Worm (Caenorhabditis elegans) whole organism, midembryonic: ENCODE results near the gene hlh-11.

Experiments used
- T22C8.4 ChIP-seq: fragments of 200-800 bp; sonication (Bioruptor generic); IDR thresholded peaks from 2 replicates; pipeline ENCODE4 v1.3.6; 2022; ENCODE audit warnings: missing genetic modification characterization, missing compliant biosample characterization
- cog-1 ChIP-seq: sonication (generic microtip); optimal IDR thresholded peaks from 2 replicates; lab custom pipeline; 2016; ENCODE audit warnings: missing genetic modification characterization, missing compliant biosample characterization
- flt-1 ChIP-seq: fragments of 200-800 bp; sonication (Bioruptor generic); IDR thresholded peaks from 2 replicates; pipeline ENCODE4 v1.3.6; 2022; ENCODE audit warnings: missing genetic modification characterization, missing compliant biosample characterization
- klf-2 ChIP-seq: fragments of 200-800 bp; sonication (Bioruptor generic); conservative IDR thresholded peaks from 2 replicates; pipeline ENCODE4 v1.3.6; 2022; ENCODE audit warnings: missing genetic modification reagents, missing genetic modification characterization, missing compliant biosample characterization
- med-1 ChIP-seq: sonication (generic microtip); optimal IDR thresholded peaks from 2 replicates; lab custom pipeline; 2017; ENCODE audit warnings: missing genetic modification characterization, mild to moderate bottlenecking, missing compliant biosample characterization, antibody characterized with exemption, missing genetic modification reagents; ENCODE audit not compliant: insufficient read depth
- ref-1 ChIP-seq: fragments of 200-800 bp; sonication (Bioruptor generic); conservative IDR thresholded peaks from 2 replicates; pipeline ENCODE4 v1.3.6; 2022; ENCODE audit warnings: missing genetic modification reagents, missing genetic modification characterization, missing compliant biosample characterization
- tab-1 ChIP-seq: fragments of 200-800 bp; sonication (Bioruptor generic); IDR thresholded peaks from 2 replicates; pipeline ENCODE4 v1.3.6; 2022; ENCODE audit warnings: missing genetic modification characterization, missing compliant biosample characterization
- ztf-23 ChIP-seq: fragments of 200-800 bp; sonication (Bioruptor generic); IDR thresholded peaks from 2 replicates; pipeline ENCODE4 v1.3.6; 2022; ENCODE audit warnings: missing genetic modification reagents, missing genetic modification characterization, missing compliant biosample characterization
- ztf-29 ChIP-seq: fragments of 200-800 bp; sonication (Bioruptor generic); IDR thresholded peaks from 2 replicates; pipeline ENCODE4 v1.3.6; 2022; ENCODE audit warnings: missing genetic modification reagents, missing genetic modification characterization, missing compliant biosample characterization

Gene hlh-11

ce11 chrIII:9637016-9637415 is 17.5 kb downstream of the hlh-11 start, which contains the start of gene gei-13:
TSS of gene gei-13 (minus strand) at chrIII:9637116.
- no peak for TF ChIP-seq tab-1 (GFP tag; lab: Robert Waterston, UW)
- no peak for TF ChIP-seq ztf-23 (GFP tag; lab: Robert Waterston, UW)
- TF ChIP-seq T22C8.4 (GFP tag; lab: Robert Waterston, UW): no peak
- TF ChIP-seq cog-1: no peak

ce11 chrIII:9638159-9638754 is 18.7 kb downstream of the hlh-11 start:
- TF ChIP-seq ztf-23 (GFP tag; lab: Robert Waterston, UW) (no peak), med-1 (GFP tag; lab: Kevin White, UChicago) (no peak), flt-1 (no peak), T22C8.4 (GFP tag; lab: Robert Waterston, UW) (no peak), ref-1 (GFP tag; lab: Robert Waterston, UW) (no peak), cog-1 (no peak), klf-2 (no peak), ztf-29 (GFP tag; lab: Robert Waterston, UW) (no peak), tab-1 (GFP tag; lab: Robert Waterston, UW) (no peak)

DNA sequence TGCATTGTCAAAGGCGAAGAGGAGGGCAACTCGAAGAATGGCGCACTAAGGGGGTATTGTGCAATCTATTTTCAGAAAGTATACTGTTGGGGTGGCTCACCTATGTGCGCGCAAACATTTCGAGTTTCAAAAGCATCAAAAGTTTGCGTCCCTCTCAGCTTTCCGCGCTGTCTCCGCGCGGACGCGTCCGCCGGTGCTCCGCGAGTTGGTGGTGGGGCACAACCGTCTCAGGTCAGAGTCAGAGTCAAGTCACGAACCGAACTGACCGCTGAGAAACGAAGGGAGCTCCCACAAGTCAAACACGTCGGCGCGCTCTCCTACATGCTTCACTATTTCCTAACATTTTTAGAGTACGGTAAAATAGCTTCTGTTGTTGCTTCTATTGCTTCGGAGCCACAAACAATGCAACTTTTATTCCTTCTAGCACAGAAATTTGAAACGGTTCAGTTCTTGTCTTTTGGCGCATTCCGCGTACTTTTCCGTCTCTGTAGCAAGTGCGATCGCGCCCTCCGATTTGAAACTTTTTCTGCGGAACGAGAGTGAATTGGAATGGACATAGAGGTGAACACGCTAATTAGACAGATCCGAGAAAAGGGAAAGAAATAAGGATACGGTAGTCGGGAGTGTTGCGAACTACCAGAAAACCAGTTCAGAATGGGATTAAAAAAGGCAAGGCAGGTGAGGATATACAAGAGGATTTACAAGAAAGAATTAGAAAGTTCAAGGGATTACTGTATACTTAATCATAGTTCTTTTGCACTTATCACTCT is 20.0 kb downstream of the hlh-11 start:
- TF ChIP-seq tab-1 (GFP tag; lab: Robert Waterston, UW): no peak
- no peak for TF ChIP-seq flt-1
- TF ChIP-seq med-1 (GFP tag; lab: Kevin White, UChicago): no peak
- TF ChIP-seq ztf-29 (GFP tag; lab: Robert Waterston, UW): no peak
- TF ChIP-seq cog-1: no peak
- TF ChIP-seq ref-1 (GFP tag; lab: Robert Waterston, UW): no peak
- no peak for TF ChIP-seq klf-2
- no peak for TF ChIP-seq T22C8.4 (GFP tag; lab: Robert Waterston, UW)
- no peak for TF ChIP-seq ztf-23 (GFP tag; lab: Robert Waterston, UW)

DNA sequence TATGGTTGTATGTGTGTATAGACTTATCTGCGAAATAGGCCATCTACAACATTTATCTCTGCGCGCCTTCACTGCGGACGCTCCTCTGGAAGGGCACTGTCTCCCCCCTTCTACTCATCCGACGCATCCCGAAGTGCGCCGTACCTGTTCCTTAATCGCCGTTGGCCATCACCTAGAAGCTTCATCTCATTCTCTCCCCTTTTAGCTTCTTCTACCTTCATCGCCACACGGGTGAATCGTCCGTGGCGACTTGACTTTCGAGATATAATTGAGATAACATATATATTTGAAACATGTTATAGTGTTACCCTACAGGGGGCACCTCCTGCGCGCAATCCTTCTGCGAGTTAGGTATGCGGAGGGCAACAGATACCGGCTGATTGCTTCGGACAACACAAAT is 22.6 kb downstream of the hlh-11 start:
- TF ChIP-seq tab-1 (GFP tag; lab: Robert Waterston, UW): no peak
- no peak for TF ChIP-seq klf-2
- TF ChIP-seq ztf-23 (GFP tag; lab: Robert Waterston, UW): no peak
- no peak for TF ChIP-seq ref-1 (GFP tag; lab: Robert Waterston, UW)
- TF ChIP-seq med-1 (GFP tag; lab: Kevin White, UChicago): no peak

- TF ChIP-seq cog-1 (no peak), ztf-29 (GFP tag; lab: Robert Waterston, UW) (no peak), ztf-23 (GFP tag; lab: Robert Waterston, UW) (no peak), klf-2 (no peak), med-1 (GFP tag; lab: Kevin White, UChicago) (no peak), flt-1 (no peak), ref-1 (GFP tag; lab: Robert Waterston, UW) (no peak), T22C8.4 (GFP tag; lab: Robert Waterston, UW) (no peak), tab-1 (GFP tag; lab: Robert Waterston, UW) (no peak)
Measured at ce11 chrIII:9645099-9645498, 25.6 kb downstream of the hlh-11 start.

DNA sequence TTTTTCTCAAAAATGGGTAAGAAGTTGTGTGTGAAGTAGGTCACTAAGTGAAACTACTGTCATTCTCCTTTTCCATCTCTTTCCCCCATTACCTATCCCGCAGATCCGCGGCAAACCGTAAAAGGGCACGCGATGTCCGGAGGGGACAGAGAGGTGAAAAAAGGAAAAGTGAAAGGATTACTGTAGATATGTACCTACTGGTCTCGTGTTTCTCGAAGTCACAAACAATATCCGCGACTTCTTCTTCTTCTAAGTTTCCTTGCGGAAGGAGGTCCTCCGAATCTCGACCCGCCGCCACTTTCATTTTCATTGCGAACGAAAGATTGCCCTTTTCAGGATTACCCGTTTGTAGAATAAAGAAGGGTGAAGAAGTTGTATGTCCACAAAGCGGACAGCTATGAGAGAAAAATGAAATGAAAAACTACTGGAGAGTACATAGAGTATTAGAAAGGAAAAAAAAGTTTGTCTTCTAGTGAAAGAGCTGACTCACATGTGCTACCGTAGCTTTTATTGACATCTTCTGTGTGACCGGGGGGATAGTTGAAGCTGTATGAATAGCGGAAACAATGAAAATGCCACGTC is 27.0 kb downstream of the hlh-11 start:
- no peak for TF ChIP-seq ztf-23 (GFP tag; lab: Robert Waterston, UW)

DNA sequence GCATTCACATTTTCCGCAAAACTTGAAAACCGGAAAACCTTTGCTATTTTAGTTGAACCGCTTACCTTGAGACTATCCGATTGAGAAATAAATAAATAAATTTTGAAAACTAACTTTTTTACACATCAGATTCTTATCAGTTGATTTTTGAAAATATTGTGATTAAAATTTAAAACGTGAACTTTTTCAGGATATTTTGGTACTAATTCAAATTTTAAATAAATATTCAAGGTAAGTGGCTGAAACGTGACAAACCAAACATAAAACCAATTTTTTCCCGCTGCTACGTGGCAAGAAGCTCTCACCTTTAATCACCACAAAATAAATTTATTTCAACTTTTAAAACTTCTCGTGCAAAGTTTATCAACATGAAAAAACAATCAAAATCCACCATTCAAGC is 32.4 kb downstream of the hlh-11 start, which contains the start of gene C15H7.3:
Gene C15H7.3 (minus strand): TSS at position 101 of the 400 bp plus-strand sequence.
- TF ChIP-seq med-1 (GFP tag; lab: Kevin White, UChicago) (no peak), T22C8.4 (GFP tag; lab: Robert Waterston, UW) (no peak), ztf-29 (GFP tag; lab: Robert Waterston, UW) (no peak), ztf-23 (GFP tag; lab: Robert Waterston, UW) (no peak), klf-2 (no peak), ref-1 (GFP tag; lab: Robert Waterston, UW) (no peak), tab-1 (GFP tag; lab: Robert Waterston, UW) (no peak), flt-1 (no peak), cog-1 (no peak)

ce11 chrIII:9655802-9656201 is 36.3 kb downstream of the hlh-11 start, which contains the start of gene C15H7.4:
TSS of gene C15H7.4 (minus strand) at chrIII:9655902.
- TF ChIP-seq flt-1: no peak
- TF ChIP-seq cog-1: no peak
- no peak for TF ChIP-seq ref-1 (GFP tag; lab: Robert Waterston, UW)
- no peak for TF ChIP-seq tab-1 (GFP tag; lab: Robert Waterston, UW)
- TF ChIP-seq ztf-23 (GFP tag; lab: Robert Waterston, UW): no peak
- no peak for TF ChIP-seq klf-2
- no peak for TF ChIP-seq ztf-29 (GFP tag; lab: Robert Waterston, UW)
- no peak for TF ChIP-seq T22C8.4 (GFP tag; lab: Robert Waterston, UW)
- TF ChIP-seq med-1 (GFP tag; lab: Kevin White, UChicago): no peak

ce11 chrIII:9658569-9658968 is 39.1 kb downstream of the hlh-11 start:
- TF ChIP-seq ztf-29 (GFP tag; lab: Robert Waterston, UW) (no peak), klf-2 (no peak), ztf-23 (GFP tag; lab: Robert Waterston, UW) (no peak), tab-1 (GFP tag; lab: Robert Waterston, UW) (no peak), T22C8.4 (GFP tag; lab: Robert Waterston, UW) (no peak), cog-1 (no peak), med-1 (GFP tag; lab: Kevin White, UChicago) (no peak), flt-1 (no peak), ref-1 (GFP tag; lab: Robert Waterston, UW) (no peak)
